Worm (Caenorhabditis elegans) whole organism, young adult: ENCODE measurements around the gene ent-2.

Experiments
- F55B11.4 ChIP-seq: sonication (generic microtip); optimal IDR thresholded peaks from 2 replicates; lab custom pipeline; 2016; ENCODE audit warnings: missing compliant biosample characterization, missing genetic modification characterization, borderline replicate concordance; ENCODE audit not compliant: insufficient read depth
- F57C9.4 ChIP-seq: sonication (generic microtip); optimal IDR thresholded peaks from 2 replicates; lab custom pipeline; 2017; ENCODE audit warnings: mild to moderate bottlenecking, missing genetic modification characterization, missing compliant biosample characterization
- Y79H2A.3 ChIP-seq: fragments of 200-800 bp; sonication (Bioruptor generic); conservative IDR thresholded peaks from 2 replicates; pipeline ENCODE4 v1.3.6; 2022; ENCODE audit warnings: missing genetic modification reagents, missing genetic modification characterization, missing compliant biosample characterization
- aptf-3 ChIP-seq: fragments of 200-800 bp; sonication (Bioruptor generic); IDR thresholded peaks from 2 replicates; pipeline ENCODE4 v1.3.6; 2022; ENCODE audit warnings: missing genetic modification characterization, missing compliant biosample characterization
- ccch-3 ChIP-seq: fragments of 200-800 bp; sonication (Bioruptor generic); optimal IDR thresholded peaks from 2 replicates; lab custom pipeline; 2018; ENCODE audit warnings: mild to moderate bottlenecking, missing genetic modification characterization, missing compliant biosample characterization
- ceh-100 ChIP-seq: fragments of 200-800 bp; sonication (Bioruptor generic); IDR thresholded peaks from 2 replicates; pipeline ENCODE4 v1.3.6; 2022; ENCODE audit warnings: missing genetic modification reagents, missing genetic modification characterization, missing compliant biosample characterization
- hrde-1 ChIP-seq: sonication (generic microtip); optimal IDR thresholded peaks from 2 replicates; lab custom pipeline; 2016; ENCODE audit warnings: missing genetic modification characterization, mild to moderate bottlenecking, missing compliant biosample characterization, moderate library complexity, missing genotype, missing genetic modification reagents, borderline replicate concordance
- somi-1 ChIP-seq: fragments of 200-800 bp; sonication (Bioruptor generic); optimal IDR thresholded peaks from 2 replicates; lab custom pipeline; 2018; ENCODE audit warnings: mild to moderate bottlenecking, missing genetic modification characterization, missing compliant biosample characterization
- unc-62 ChIP-seq: fragments of 150-350 bp; optimal IDR thresholded peaks from 2 replicates; lab custom pipeline; 2014; ENCODE audit warnings: missing biosample characterization, missing genetic modification reagents, missing genetic modification characterization

ce11 chrX:15604236-15604635 is 3.4 kb downstream of the ent-2 start:
- TF ChIP-seq ccch-3 (GFP tag; lab: Kevin White, UChicago), result no peak
- TF ChIP-seq somi-1, result no peak
- TF ChIP-seq F55B11.4 (tag; lab: Kevin White, UChicago), result no peak
- TF ChIP-seq ceh-100 (GFP tag; lab: Robert Waterston, UW), result no peak
- TF ChIP-seq unc-62 (GFP tag; lab: Kevin White, UChicago), result no peak
- TF ChIP-seq Y79H2A.3 (GFP tag; lab: Robert Waterston, UW), result no peak
- TF ChIP-seq F57C9.4 (tag; lab: Kevin White, UChicago), result no peak
- no peak for TF ChIP-seq hrde-1 (tag; lab: Kevin White, UChicago)
- TF ChIP-seq aptf-3 (GFP tag; lab: Robert Waterston, UW), result no peak
